Worm (Caenorhabditis elegans) whole organism, L1 larva: Measurements from ENCODE around the gene Y54G2A.11.
A peak's percentile ranks its signal among the peaks of the same experiment; 100 is the strongest.

Experiments
- C04F5.9 ChIP-seq: sonication (generic microtip); optimal IDR thresholded peaks from 2 replicates; lab custom pipeline; 2016; ENCODE audit warnings: missing genetic modification characterization, missing compliant biosample characterization
- C16A3.4 ChIP-seq: fragments of 150-350 bp; optimal IDR thresholded peaks from 2 replicates; lab custom pipeline; 2014; ENCODE audit warnings: missing biosample characterization, missing genetic modification characterization
- C34B4.2 ChIP-seq: sonication (generic microtip); optimal IDR thresholded peaks from 2 replicates; lab custom pipeline; 2017; ENCODE audit warnings: mild to moderate bottlenecking, missing genetic modification characterization, missing compliant biosample characterization
- Y116A8C.19 ChIP-seq: sonication (generic microtip); optimal IDR thresholded peaks from 2 replicates; lab custom pipeline; 2016; ENCODE audit warnings: missing compliant biosample characterization, missing genetic modification characterization, borderline replicate concordance
- aly-2 ChIP-seq: fragments of 150-350 bp; optimal IDR thresholded peaks from 2 replicates; lab custom pipeline; 2014; ENCODE audit warnings: missing biosample characterization, missing genetic modification characterization
- ama-1 ChIP-seq: fragments of 150-350 bp; optimal IDR thresholded peaks from 2 replicates; lab custom pipeline; 2014
- blmp-1 ChIP-seq: fragments of 150-350 bp; optimal IDR thresholded peaks from 2 replicates; lab custom pipeline; 2014; ENCODE audit warnings: missing biosample characterization, missing genetic modification characterization
- ceh-82 ChIP-seq, 3 experiments: fragments of 150-350 bp in 1 of 3; sonication (generic microtip) in 2 of 3; optimal IDR thresholded peaks; 2 replicates each; lab custom pipeline; 2014 to 2017; ENCODE audit warnings: missing biosample characterization in 3 of 3, missing genetic modification characterization in 3 of 3
- ceh-88 ChIP-seq: fragments of 200-800 bp; sonication (Bioruptor generic); IDR thresholded peaks from 2 replicates; pipeline ENCODE4 v1.3.6; 2022; ENCODE audit warnings: missing genetic modification characterization, missing compliant biosample characterization
- ceh-90 ChIP-seq: sonication (generic microtip); optimal IDR thresholded peaks from 2 replicates; lab custom pipeline; 2016; ENCODE audit warnings: missing genetic modification characterization, missing compliant biosample characterization
- ces-1 ChIP-seq: fragments of 150-350 bp; optimal IDR thresholded peaks from 2 replicates; lab custom pipeline; 2014; ENCODE audit warnings: missing biosample characterization, missing genetic modification reagents, missing genetic modification characterization
- dpl-1 ChIP-seq, 3 experiments: fragments of 150-350 bp in 2 of 3; sonication (generic microtip) in 1 of 3; optimal IDR thresholded peaks; 2 replicates each; lab custom pipeline; 2014 to 2017; ENCODE audit warnings: missing biosample characterization in 3 of 3, missing genetic modification characterization in 3 of 3, missing genetic modification reagents in 3 of 3
- efl-3 ChIP-seq: fragments of 200-800 bp; sonication (Bioruptor generic); optimal IDR thresholded peaks from 2 replicates; lab custom pipeline; 2018; ENCODE audit warnings: mild to moderate bottlenecking, missing genetic modification characterization, missing compliant biosample characterization
- egl-27 ChIP-seq, 2 experiments: fragments of 150-350 bp in 1 of 2; sonication (generic microtip); optimal IDR thresholded peaks; 3 replicates each; lab custom pipeline; 2017 to 2018; ENCODE audit warnings: missing biosample characterization in 2 of 2, missing genetic modification characterization in 2 of 2, missing genetic modification reagents in 2 of 2
- elt-2 ChIP-seq: sonication (generic microtip); optimal IDR thresholded peaks from 2 replicates; lab custom pipeline; 2016; ENCODE audit warnings: missing genetic modification characterization, mild to moderate bottlenecking, inconsistent platforms, missing compliant biosample characterization, missing genetic modification reagents
- fkh-8 ChIP-seq: sonication (generic microtip); optimal IDR thresholded peaks from 2 replicates; lab custom pipeline; 2016; ENCODE audit warnings: mild to moderate bottlenecking, missing genetic modification characterization, missing compliant biosample characterization
- fos-1 ChIP-seq: fragments of 150-350 bp; optimal IDR thresholded peaks from 2 replicates; lab custom pipeline; 2014; ENCODE audit warnings: missing biosample characterization, missing genetic modification characterization
- grh-1 ChIP-seq: fragments of 200-800 bp; sonication (Bioruptor generic); IDR thresholded peaks from 2 replicates; pipeline ENCODE4 v1.3.6; 2022; ENCODE audit warnings: missing genetic modification reagents, missing genetic modification characterization, missing compliant biosample characterization
- hlh-17 ChIP-seq: fragments of 200-800 bp; sonication (Bioruptor generic); optimal IDR thresholded peaks from 2 replicates; lab custom pipeline; 2018; ENCODE audit warnings: missing genetic modification characterization, mild to moderate bottlenecking, missing compliant biosample characterization, moderate library complexity, borderline replicate concordance
- jun-1 ChIP-seq: fragments of 150-350 bp; optimal IDR thresholded peaks from 2 replicates; lab custom pipeline; 2014; ENCODE audit warnings: missing biosample characterization, missing genetic modification reagents, missing genetic modification characterization
- lin-13 ChIP-seq: fragments of 150-350 bp; optimal IDR thresholded peaks from 2 replicates; lab custom pipeline; 2014; ENCODE audit warnings: missing biosample characterization, missing genetic modification reagents, missing genetic modification characterization
- lin-15B ChIP-seq: fragments of 150-350 bp; sonication (generic microtip); optimal IDR thresholded peaks from 3 replicates; lab custom pipeline; 2014; ENCODE audit warnings: missing biosample characterization, missing genetic modification characterization
- lin-39 ChIP-seq: fragments of 150-350 bp; optimal IDR thresholded peaks from 2 replicates; lab custom pipeline; 2014; ENCODE audit warnings: missing biosample characterization, missing genetic modification reagents, missing genetic modification characterization
- lsy-2 ChIP-seq, 2 experiments: fragments of 150-350 bp; optimal IDR thresholded peaks; 2 replicates each; lab custom pipeline; 2014; ENCODE audit warnings: missing biosample characterization in 2 of 2, missing genetic modification characterization in 2 of 2
- mab-9 ChIP-seq: fragments of 200-800 bp; sonication (Bioruptor generic); IDR thresholded peaks from 2 replicates; pipeline ENCODE4 v1.3.6; 2022; ENCODE audit warnings: missing genetic modification reagents, missing genetic modification characterization, missing compliant biosample characterization
- mdl-1 ChIP-seq, 2 experiments: fragments of 150-350 bp; optimal IDR thresholded peaks; 2 replicates each; lab custom pipeline; 2014 to 2017; ENCODE audit warnings: missing biosample characterization in 2 of 2, missing genetic modification characterization in 2 of 2, inconsistent platforms in 1 of 2
- mef-2 ChIP-seq: fragments of 150-350 bp; optimal IDR thresholded peaks from 2 replicates; lab custom pipeline; 2014; ENCODE audit warnings: missing biosample characterization, missing genetic modification characterization
- nhr-20 ChIP-seq: sonication (generic microtip); optimal IDR thresholded peaks from 2 replicates; lab custom pipeline; 2016; ENCODE audit warnings: mild to moderate bottlenecking, missing genetic modification characterization, missing compliant biosample characterization
- nhr-28 ChIP-seq: fragments of 150-350 bp; optimal IDR thresholded peaks from 2 replicates; lab custom pipeline; 2014; ENCODE audit warnings: missing biosample characterization, missing genetic modification characterization
- nhr-47 ChIP-seq: sonication (generic microtip); optimal IDR thresholded peaks from 2 replicates; lab custom pipeline; 2016; ENCODE audit warnings: mild to moderate bottlenecking, missing genetic modification characterization, moderate library complexity, missing compliant biosample characterization
- nhr-71 ChIP-seq: sonication (generic microtip); optimal IDR thresholded peaks from 2 replicates; lab custom pipeline; 2016; ENCODE audit warnings: mild to moderate bottlenecking, missing genetic modification characterization, moderate library complexity, missing compliant biosample characterization
- nhr-76 ChIP-seq: sonication (generic microtip); optimal IDR thresholded peaks from 2 replicates; lab custom pipeline; 2017; ENCODE audit warnings: missing biosample characterization, missing genetic modification characterization
- nhr-77 ChIP-seq: fragments of 150-350 bp; optimal IDR thresholded peaks from 2 replicates; lab custom pipeline; 2014; ENCODE audit warnings: missing biosample characterization, missing genetic modification characterization
- nhr-84 ChIP-seq: sonication (generic microtip); optimal IDR thresholded peaks from 2 replicates; lab custom pipeline; 2017; ENCODE audit warnings: missing biosample characterization, missing genetic modification characterization
- nhr-85 ChIP-seq: sonication (generic microtip); peaks from one replicate; lab custom pipeline; 2016; ENCODE audit warnings: missing genetic modification characterization, inconsistent platforms, missing compliant biosample characterization
- nhr-90 ChIP-seq: sonication (generic microtip); optimal IDR thresholded peaks from 2 replicates; lab custom pipeline; 2016; ENCODE audit warnings: mild to moderate bottlenecking, missing genetic modification characterization, missing compliant biosample characterization; ENCODE audit not compliant: poor library complexity
- pag-3 ChIP-seq: sonication (generic microtip); optimal IDR thresholded peaks from 2 replicates; lab custom pipeline; 2017; ENCODE audit warnings: missing genetic modification characterization, mild to moderate bottlenecking, missing compliant biosample characterization, antibody characterized with exemption, borderline replicate concordance; ENCODE audit not compliant: insufficient read depth
- skn-1 ChIP-seq: fragments of 150-350 bp; optimal IDR thresholded peaks from 2 replicates; lab custom pipeline; 2014; ENCODE audit warnings: missing biosample characterization, missing genetic modification characterization
- snpc-4 ChIP-seq: fragments of 150-350 bp; optimal IDR thresholded peaks from 2 replicates; lab custom pipeline; 2014; ENCODE audit warnings: missing biosample characterization, missing genetic modification characterization
- sox-4 ChIP-seq: sonication (generic microtip); optimal IDR thresholded peaks from 2 replicates; lab custom pipeline; 2016; ENCODE audit warnings: missing genetic modification characterization, missing compliant biosample characterization
- sup-37 ChIP-seq: fragments of 200-800 bp; sonication (Bioruptor generic); optimal IDR thresholded peaks from 2 replicates; lab custom pipeline; 2018; ENCODE audit warnings: mild to moderate bottlenecking, missing genetic modification characterization, missing compliant biosample characterization
- swsn-7 ChIP-seq: sonication (generic microtip); optimal IDR thresholded peaks from 2 replicates; lab custom pipeline; 2016; ENCODE audit warnings: missing genetic modification characterization, missing compliant biosample characterization
- unc-130 ChIP-seq: fragments of 150-350 bp; optimal IDR thresholded peaks from 2 replicates; lab custom pipeline; 2017; ENCODE audit warnings: missing biosample characterization, missing genetic modification characterization, inconsistent platforms
- unc-30 ChIP-seq: sonication (generic microtip); optimal IDR thresholded peaks from 2 replicates; lab custom pipeline; 2017; ENCODE audit warnings: missing biosample characterization, missing genetic modification characterization
- unc-86 ChIP-seq: sonication (generic microtip); optimal IDR thresholded peaks from 2 replicates; lab custom pipeline; 2016; ENCODE audit warnings: missing genetic modification characterization, missing compliant biosample characterization
- unc-98 ChIP-seq: fragments of 200-800 bp; sonication (Bioruptor generic); IDR thresholded peaks from 2 replicates; pipeline ENCODE4 v1.3.6; 2022; ENCODE audit warnings: missing genetic modification characterization, missing compliant biosample characterization
- vab-15 ChIP-seq: sonication (generic microtip); optimal IDR thresholded peaks from 2 replicates; lab custom pipeline; 2017; ENCODE audit warnings: missing genotype, mild to moderate bottlenecking, missing genetic modification characterization, missing compliant biosample characterization
- zip-4 ChIP-seq: fragments of 200-800 bp; sonication (Bioruptor generic); optimal IDR thresholded peaks from 2 replicates; lab custom pipeline; 2018; ENCODE audit warnings: mild to moderate bottlenecking, missing genetic modification characterization, moderate library complexity, missing compliant biosample characterization
- ztf-11 ChIP-seq, 2 experiments: sonication (generic microtip); optimal IDR thresholded peaks; 2 replicates each; lab custom pipeline; 2016 to 2017; ENCODE audit warnings: missing genetic modification characterization in 2 of 2, missing biosample characterization in 1 of 2, missing compliant biosample characterization in 1 of 2
- ztf-4 ChIP-seq: fragments of 150-350 bp; optimal IDR thresholded peaks from 2 replicates; lab custom pipeline; 2014; ENCODE audit warnings: missing biosample characterization, missing genetic modification characterization

Gene Y54G2A.11

DNA sequence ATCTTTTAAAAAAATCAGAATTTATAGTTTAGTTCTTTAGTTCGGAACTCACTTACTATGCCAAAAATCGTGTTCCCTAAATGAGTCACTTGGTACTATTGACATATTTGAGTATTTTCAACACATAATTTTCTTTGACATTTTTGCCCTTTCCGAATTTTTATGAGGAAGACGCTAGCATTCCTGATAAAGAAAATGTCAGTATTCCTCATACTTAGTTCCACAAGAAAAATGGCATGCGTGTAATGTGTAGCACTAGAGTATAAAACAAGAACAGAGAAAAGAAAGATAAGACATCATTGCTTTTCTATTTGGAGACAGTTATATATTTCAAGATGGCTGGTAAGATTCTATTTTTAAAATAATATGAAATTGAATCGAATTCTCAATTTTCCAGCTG, 41.6 kb downstream of the Y54G2A.11 start, which contains the start of gene Y94H6A.2:
TSS of gene Y94H6A.2 (plus strand) at position 336 of the 400 bp plus-strand sequence.
- TF ChIP-seq nhr-90 (tag; lab: Kevin White, UChicago) (no peak), blmp-1 (tag; lab: Kevin White, UChicago) (no peak), grh-1 (no peak), jun-1 (tag; lab: Kevin White, UChicago) (no peak), lsy-2 (tag; optimal IDR thresholded peaks at IDR 0.05; lab: Kevin White, UChicago) (no peak), unc-130 (tag; lab: Kevin White, UChicago) (no peak)

DNA sequence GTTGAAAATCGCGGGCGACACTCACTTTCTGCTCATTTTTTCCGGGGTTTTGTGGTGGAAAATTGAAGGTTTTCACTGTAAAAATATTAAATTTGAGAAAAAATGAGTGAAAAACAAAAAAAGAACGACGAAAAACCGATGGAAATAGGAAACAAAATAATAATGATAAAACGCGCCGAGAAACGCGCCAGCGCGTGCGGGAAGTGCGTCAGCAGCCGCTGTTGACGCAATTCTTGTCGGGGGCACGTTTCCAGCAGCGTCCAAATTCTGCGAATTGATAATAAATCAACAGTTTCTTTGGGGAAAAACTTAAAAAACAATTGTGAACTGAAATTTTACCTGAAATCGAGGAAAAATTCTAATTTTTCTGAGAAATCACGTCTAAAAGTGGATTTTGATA, 45.8 kb downstream of the Y54G2A.11 start, which contains the start of gene ubxn-2:
TSS of gene ubxn-2 (minus strand) at position 36 of the 400 bp plus-strand sequence.
- TF ChIP-seq unc-30 (tag; lab: Kevin White, UChicago) (peak; percentile 65), sox-4 (peak; percentile 75), nhr-71 (tag; lab: Kevin White, UChicago) (peak; percentile 90), Y116A8C.19 (tag; lab: Kevin White, UChicago) (no peak), efl-3 (no peak), ces-1 (GFP tag; lab: Kevin White, UChicago) (no peak), C16A3.4 (tag; lab: Kevin White, UChicago) (peak; percentile 70), C34B4.2 (tag; lab: Kevin White, UChicago) (no peak), lin-39 (tag; lab: Kevin White, UChicago) (peak; percentile 68), nhr-77 (tag; lab: Kevin White, UChicago) (peak; percentile 50), unc-98 (GFP tag; lab: Robert Waterston, UW) (no peak), mdl-1 (tag; optimal IDR thresholded peaks at IDR 0.05; lab: Kevin White, UChicago) (peak in 1 of 2 experiments; percentile 76), nhr-28 (tag; lab: Kevin White, UChicago) (no peak), lin-15B (tag; lab: Kevin White, UChicago) (peak; percentile 76), fkh-8 (tag; lab: Kevin White, UChicago) (peak; percentile 85), ceh-90 (tag; lab: Kevin White, UChicago) (peak; percentile 62), ceh-88 (0 out of 2 replicates have a peak, but pooled peaks have one; percentile 43), unc-86 (tag; lab: Kevin White, UChicago) (peak; percentile 81), dpl-1 (GFP tag; optimal IDR thresholded peaks at IDR 0.05; lab: Kevin White, UChicago) (peak; percentile 76 to 85 (median 85)), C04F5.9 (tag; lab: Kevin White, UChicago) (peak; percentile 60), nhr-20 (tag; lab: Kevin White, UChicago) (peak; percentile 82), grh-1 (peak; percentile 81), mef-2 (tag; lab: Kevin White, UChicago) (no peak), egl-27 (tag; optimal IDR thresholded peaks at IDR 0.05; lab: Kevin White, UChicago) (no peak), ztf-4 (tag; lab: Kevin White, UChicago) (peak; percentile 14), lin-13 (GFP tag; lab: Kevin White, UChicago) (peak; percentile 78), ceh-82 (tag; optimal IDR thresholded peaks at IDR 0.05; lab: Kevin White, UChicago) (peak; percentile 89 to 91 (median 90)), mab-9 (GFP tag; lab: Robert Waterston, UW) (peak; percentile 73), aly-2 (tag; lab: Kevin White, UChicago) (peak; percentile 70), swsn-7 (peak; percentile 89), nhr-85 (peak; percentile 91), elt-2 (tag; lab: Kevin White, UChicago) (peak; percentile 30), snpc-4 (peak; percentile 73), jun-1 (tag; lab: Kevin White, UChicago) (peak; percentile 75), fos-1 (tag; lab: Kevin White, UChicago) (peak; percentile 54), ama-1 (no peak), nhr-76 (tag; lab: Kevin White, UChicago) (no peak), hlh-17 (GFP tag; lab: Kevin White, UChicago) (no peak), pag-3 (tag; lab: Kevin White, UChicago) (no peak), skn-1 (tag; lab: Kevin White, UChicago) (peak; percentile 87), ztf-11 (tag; optimal IDR thresholded peaks at IDR 0.05; lab: Kevin White, UChicago) (peak in 1 of 2 experiments; percentile 80), vab-15 (tag; lab: Kevin White, UChicago) (no peak), unc-130 (tag; lab: Kevin White, UChicago) (peak; percentile 83), nhr-84 (tag; lab: Kevin White, UChicago) (no peak), nhr-47 (peak; percentile 93), zip-4 (GFP tag; lab: Kevin White, UChicago) (peak; percentile 67), sup-37 (GFP tag; lab: Kevin White, UChicago) (peak; percentile 57)
